Worm (Caenorhabditis elegans): ENCODE results near the gene C44C1.6.

Gene C44C1.6

ce11 chrX:1009512-1009911, 39.4 kb upstream of the C44C1.6 start:
- TF ChIP-seq drap-1 (GFP tag; optimal IDR thresholded peaks at IDR 0.05) = no peak
- TF ChIP-seq nhr-12 (tag; optimal IDR thresholded peaks at IDR 0.05) = no peak
- TF ChIP-seq zip-8 (tag; optimal IDR thresholded peaks at IDR 0.05) = no peak
- TF ChIP-seq elt-3 (tag; optimal IDR thresholded peaks at IDR 0.05) = no peak
- no peak for TF ChIP-seq ceh-39 (tag; optimal IDR thresholded peaks at IDR 0.05)
- no peak for TF ChIP-seq lsy-2 (tag; optimal IDR thresholded peaks at IDR 0.05)
- TF ChIP-seq blmp-1 (tag; optimal IDR thresholded peaks at IDR 0.05) = no peak
- TF ChIP-seq lin-13 (tag; optimal IDR thresholded peaks at IDR 0.05) = no peak
- no peak for TF ChIP-seq nhr-2 (tag; optimal IDR thresholded peaks at IDR 0.05)
- no peak for TF ChIP-seq elt-1 (tag; optimal IDR thresholded peaks at IDR 0.05; ENCODE audit: borderline replicate concordance, insufficient read depth)
- TF ChIP-seq ceh-83 (GFP tag; optimal IDR thresholded peaks at IDR 0.05) = no peak

DNA sequence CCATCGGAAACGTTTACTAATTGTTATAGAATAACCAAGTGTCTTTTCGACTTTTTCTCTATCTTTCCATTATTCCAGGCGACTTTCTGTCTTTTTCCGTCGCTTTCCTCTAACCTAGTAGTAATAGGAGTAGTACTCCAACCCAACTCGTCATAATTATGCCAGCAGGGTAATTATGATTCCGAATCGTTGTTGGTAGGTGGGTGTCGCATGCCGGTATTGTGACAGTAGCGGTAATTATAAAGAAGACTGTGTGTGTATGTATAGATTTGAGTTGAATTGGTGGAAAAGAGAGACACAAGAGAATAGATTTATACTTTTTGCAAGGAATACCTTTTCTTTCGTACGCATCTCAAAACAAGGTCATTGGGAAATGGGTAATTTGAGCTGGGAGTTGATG, 35.0 kb upstream of the C44C1.6 start:
- no peak for TF ChIP-seq unc-62 (GFP tag; optimal IDR thresholded peaks at IDR 0.05)
- no peak for TF ChIP-seq snpc-4 (tag; optimal IDR thresholded peaks at IDR 0.05)
- peak; percentile 10 for TF ChIP-seq ham-2 (GFP tag; optimal IDR thresholded peaks at IDR 0.05)
- TF ChIP-seq ceh-43 (GFP tag; optimal IDR thresholded peaks at IDR 0.05) = peak; percentile 87
- TF ChIP-seq mls-2 (tag; optimal IDR thresholded peaks at IDR 0.05) = peak; percentile 15
- TF ChIP-seq mab-5 (tag; optimal IDR thresholded peaks at IDR 0.05) = no peak
- peak; percentile 3 for TF ChIP-seq nhr-2 (tag; optimal IDR thresholded peaks at IDR 0.05)

DNA sequence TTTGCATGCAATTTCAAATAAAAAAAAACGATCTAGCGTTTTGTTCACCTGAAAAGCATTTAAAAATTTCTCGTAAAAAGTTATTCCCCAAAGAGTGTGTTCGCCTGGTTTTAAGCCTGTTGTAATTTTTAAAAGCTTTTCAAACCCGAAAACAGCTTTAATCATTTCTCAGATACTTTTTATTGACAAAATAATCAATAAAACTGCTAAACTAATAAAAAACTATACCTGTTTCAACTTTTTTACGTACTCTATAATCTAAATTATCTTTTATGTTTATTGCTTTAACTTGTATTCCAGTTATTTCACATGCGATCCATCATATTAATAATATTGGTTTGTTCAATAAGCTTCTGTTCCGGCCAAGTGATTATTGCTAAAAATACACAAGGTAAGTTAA, 34.0 kb upstream of the C44C1.6 start, which contains the start of gene cutl-21:
cutl-21 (plus strand) TSS at position 301 of the 400 bp plus-strand sequence.
- TF ChIP-seq nhr-12 (tag; optimal IDR thresholded peaks at IDR 0.05) = no peak
- TF ChIP-seq pha-4 (tag; optimal IDR thresholded peaks at IDR 0.05) = no peak

DNA sequence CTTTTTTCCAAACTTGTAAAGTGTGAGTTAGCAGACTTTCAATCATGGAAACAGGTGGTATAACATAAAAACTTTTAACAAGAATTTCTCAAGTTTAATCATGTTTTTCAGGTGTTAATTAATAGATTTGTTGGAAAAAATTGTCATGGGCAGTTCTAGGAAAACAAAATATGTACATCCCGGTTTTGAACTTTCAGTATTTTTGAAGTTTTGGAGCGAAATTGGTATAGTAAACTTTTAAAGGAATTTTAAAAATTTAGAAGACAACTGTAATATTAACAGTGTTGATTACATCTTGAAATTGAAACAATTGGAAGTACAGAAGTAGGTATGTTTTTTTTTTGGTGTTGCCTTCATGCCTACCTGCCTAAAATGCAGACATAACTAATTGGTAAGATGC, 24.6 kb upstream of the C44C1.6 start:
- TF ChIP-seq zip-8 (tag; optimal IDR thresholded peaks at IDR 0.05) (no peak), drap-1 (GFP tag; optimal IDR thresholded peaks at IDR 0.05) (no peak), nhr-2 (tag; optimal IDR thresholded peaks at IDR 0.05) (no peak), ceh-83 (GFP tag; optimal IDR thresholded peaks at IDR 0.05) (no peak), mep-1 (tag; optimal IDR thresholded peaks at IDR 0.05) (no peak), lsy-2 (tag; optimal IDR thresholded peaks at IDR 0.05) (no peak), flh-1 (GFP tag; optimal IDR thresholded peaks at IDR 0.05) (no peak), bed-3 (GFP tag; optimal IDR thresholded peaks at IDR 0.05) (no peak), nhr-76 (tag; optimal IDR thresholded peaks at IDR 0.05) (no peak), ham-2 (GFP tag; optimal IDR thresholded peaks at IDR 0.05) (no peak)

- TF ChIP-seq cnd-1 (tag; optimal IDR thresholded peaks at IDR 0.05) (peak; percentile 28), M03D4.4 (tag; optimal IDR thresholded peaks at IDR 0.05) (no peak), lsy-2 (tag; optimal IDR thresholded peaks at IDR 0.05) (peak; percentile 30), ztf-11 (tag; optimal IDR thresholded peaks at IDR 0.05) (peak; percentile 72), nhr-237 (tag; optimal IDR thresholded peaks at IDR 0.05) (no peak), unc-62 (GFP tag; optimal IDR thresholded peaks at IDR 0.05) (peak; percentile 30), ceh-43 (GFP tag; optimal IDR thresholded peaks at IDR 0.05) (no peak), ces-1 (GFP tag; optimal IDR thresholded peaks at IDR 0.05) (peak; percentile 56), ham-2 (GFP tag; optimal IDR thresholded peaks at IDR 0.05) (peak; percentile 20), mep-1 (tag; optimal IDR thresholded peaks at IDR 0.05) (peak; percentile 65), sptf-1 (tag; optimal IDR thresholded peaks at IDR 0.05) (no peak), mab-5 (tag; optimal IDR thresholded peaks at IDR 0.05) (no peak), mls-2 (tag; optimal IDR thresholded peaks at IDR 0.05) (peak; percentile 10), unc-120 (tag; optimal IDR thresholded peaks at IDR 0.05; ENCODE audit: poor library complexity, severe bottlenecking) (peak; percentile 99), drap-1 (GFP tag; optimal IDR thresholded peaks at IDR 0.05) (peak; percentile 59), hlh-1 (tag; optimal IDR thresholded peaks at IDR 0.05) (peak; percentile 21)
Observed at ce11 chrX:992650-993403, 22.8 kb upstream of the C44C1.6 start.

Measured in whole organism, mixed stage, embryonic.